Worm (Caenorhabditis elegans) whole organism, young adult: ENCODE results near the gene pdi-6.

Source experiments
- mcd-1 ChIP-seq: fragments of 200-800 bp; sonication (Bioruptor generic); IDR thresholded peaks from 2 replicates; pipeline ENCODE4 v1.3.6; 2022; ENCODE audit warnings: missing genetic modification reagents, missing genetic modification characterization, missing compliant biosample characterization
- pha-4 ChIP-seq: fragments of 150-350 bp; sonication (generic microtip); optimal IDR thresholded peaks from 2 replicates; lab custom pipeline; 2014; ENCODE audit warnings: missing biosample characterization, missing genetic modification reagents, missing genetic modification characterization

ce11 chrX:7066003-7066402 is 2.4 kb downstream of the pdi-6 start:
- TF ChIP-seq pha-4 = no peak
- TF ChIP-seq mcd-1 (GFP tag; lab: Robert Waterston, UW) = no peak
